Worm (Caenorhabditis elegans) whole organism, L1 larva: ENCODE results near the gene pak-2.

Experiments
- aly-2 ChIP-seq: fragments of 150-350 bp; optimal IDR thresholded peaks from 2 replicates; lab custom pipeline; 2014; ENCODE audit warnings: missing biosample characterization, missing genetic modification characterization
- egl-27 ChIP-seq, 2 experiments: fragments of 150-350 bp in 1 of 2; sonication (generic microtip); optimal IDR thresholded peaks; 3 replicates each; lab custom pipeline; 2017 to 2018; ENCODE audit warnings: missing biosample characterization in 2 of 2, missing genetic modification characterization in 2 of 2, missing genetic modification reagents in 2 of 2
- elt-2 ChIP-seq: sonication (generic microtip); optimal IDR thresholded peaks from 2 replicates; lab custom pipeline; 2016; ENCODE audit warnings: missing genetic modification characterization, mild to moderate bottlenecking, inconsistent platforms, missing compliant biosample characterization, missing genetic modification reagents
- lin-39 ChIP-seq: fragments of 150-350 bp; optimal IDR thresholded peaks from 2 replicates; lab custom pipeline; 2014; ENCODE audit warnings: missing biosample characterization, missing genetic modification reagents, missing genetic modification characterization
- nhr-90 ChIP-seq: sonication (generic microtip); optimal IDR thresholded peaks from 2 replicates; lab custom pipeline; 2016; ENCODE audit warnings: mild to moderate bottlenecking, missing genetic modification characterization, missing compliant biosample characterization; ENCODE audit not compliant: poor library complexity
- pqm-1 ChIP-seq: sonication (generic microtip); optimal IDR thresholded peaks from 3 replicates; lab custom pipeline; 2017; ENCODE audit warnings: missing biosample characterization, missing genetic modification characterization
- snpc-4 ChIP-seq: fragments of 150-350 bp; optimal IDR thresholded peaks from 2 replicates; lab custom pipeline; 2014; ENCODE audit warnings: missing biosample characterization, missing genetic modification characterization
- vab-15 ChIP-seq: sonication (generic microtip); optimal IDR thresholded peaks from 2 replicates; lab custom pipeline; 2017; ENCODE audit warnings: missing genotype, mild to moderate bottlenecking, missing genetic modification characterization, missing compliant biosample characterization
- zag-1 ChIP-seq: fragments of 150-350 bp; optimal IDR thresholded peaks from 2 replicates; lab custom pipeline; 2014; ENCODE audit warnings: missing biosample characterization, missing genetic modification characterization
- ztf-4 ChIP-seq: fragments of 150-350 bp; optimal IDR thresholded peaks from 2 replicates; lab custom pipeline; 2014; ENCODE audit warnings: missing biosample characterization, missing genetic modification characterization

DNA sequence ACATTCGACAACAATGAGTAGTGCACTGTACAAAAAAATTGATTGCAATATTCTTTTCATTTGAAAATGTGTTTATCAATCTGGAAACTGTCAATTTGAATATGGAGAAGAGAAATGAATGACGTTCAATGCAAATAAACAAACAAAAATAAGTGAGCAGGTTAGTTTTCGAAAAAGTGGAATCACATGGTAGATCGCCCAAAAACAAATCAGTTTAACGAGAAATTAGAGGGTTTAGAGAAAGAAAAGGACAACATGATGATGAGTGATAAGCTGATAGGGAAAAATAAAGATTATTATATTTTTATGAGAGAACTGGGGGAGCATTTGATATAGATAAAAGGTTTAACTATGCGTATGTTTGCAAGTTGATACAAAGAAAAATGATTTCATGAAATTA is 30.0 kb upstream of the pak-2 start, which contains the start of gene T04C12.8:
- TF ChIP-seq aly-2 (tag; lab: Kevin White, UChicago) (no peak), elt-2 (tag; lab: Kevin White, UChicago) (peak; percentile 98), ztf-4 (tag; lab: Kevin White, UChicago) (no peak), snpc-4 (tag; lab: Kevin White, UChicago) (no peak), vab-15 (tag; lab: Kevin White, UChicago) (no peak), nhr-90 (tag; lab: Kevin White, UChicago) (peak; percentile 35), pqm-1 (tag; lab: Kevin White, UChicago) (peak; percentile 24), lin-39 (tag; lab: Kevin White, UChicago) (no peak), zag-1 (tag; lab: Kevin White, UChicago) (no peak), egl-27 (tag; optimal IDR thresholded peaks at IDR 0.05; lab: Kevin White, UChicago) (no peak)
